Comparison of ENCODE assay signal across 1 fruit fly cellular context in genomic region chr3R:28889427-28889736, dm6.
TF ChIP-seq lines count a peak whose summit lies in the region.

No protein-coding gene starts in this region.

TF ChIP-seq in whole organism, embryonic, 481 proteins besides CTCF, POLR2A, EP300 and RAD21 (continued from another document and continues in another):
- TF ChIP-seq Neu2 (GFP tag; optimal IDR thresholded peaks at IDR 0.05; lab: Kevin White, UChicago; ENCODE audit: borderline replicate concordance) = no peak
- no peak for TF ChIP-seq Dad (GFP tag; optimal IDR thresholded peaks at IDR 0.05; lab: Kevin White, UChicago)
- no peak for TF ChIP-seq dan (GFP tag; IDR thresholded peaks at IDR 0.05; lab: Robert Waterston, UW)
- TF ChIP-seq CG8359 (GFP tag; optimal IDR thresholded peaks at IDR 0.05; lab: Kevin White, UChicago; ENCODE audit: borderline replicate concordance) = no peak
- TF ChIP-seq tap (tag; optimal IDR thresholded peaks at IDR 0.05; lab: Kevin White, UChicago) = no peak
- no peak for TF ChIP-seq Ssrp (tag; optimal IDR thresholded peaks at IDR 0.05; lab: Kevin White, UChicago)
- TF ChIP-seq Drgx (GFP tag; IDR thresholded peaks at IDR 0.05; lab: Robert Waterston, UW) = 0 out of 2 replicates have a peak, but pooled peaks have one; percentile 17
- no peak for TF ChIP-seq CHES-1-like (GFP tag; optimal IDR thresholded peaks at IDR 0.05; lab: Kevin White, UChicago)
- no peak for TF ChIP-seq fd64A (GFP tag; optimal IDR thresholded peaks at IDR 0.05; lab: Kevin White, UChicago)
- no peak for TF ChIP-seq mirr (GFP tag; optimal IDR thresholded peaks at IDR 0.05; lab: Kevin White, UChicago)
- TF ChIP-seq org-1 (GFP tag; optimal IDR thresholded peaks at IDR 0.05; lab: Kevin White, UChicago) = no peak
- TF ChIP-seq CG10366 (GFP tag; IDR thresholded peaks at IDR 0.05; lab: Robert Waterston, UW) = no peak
- TF ChIP-seq vfl (GFP tag; optimal IDR thresholded peaks at IDR 0.05; lab: Kevin White, UChicago) = no peak
- TF ChIP-seq CG9797 (GFP tag; optimal IDR thresholded peaks at IDR 0.05; lab: Kevin White, UChicago) = no peak
- TF ChIP-seq CG15514 (GFP tag; optimal IDR thresholded peaks at IDR 0.05; lab: Kevin White, UChicago) = no peak
- no peak for TF ChIP-seq CG32772 (GFP tag; IDR thresholded peaks at IDR 0.05; lab: Robert Waterston, UW)
- no peak for TF ChIP-seq dysf (GFP tag; IDR thresholded peaks at IDR 0.05; lab: Robert Waterston, UW)
- no peak for TF ChIP-seq zfh2 (GFP tag; optimal IDR thresholded peaks at IDR 0.05; lab: Kevin White, UChicago)
- TF ChIP-seq Nf-YC (tag; optimal IDR thresholded peaks at IDR 0.05; lab: Kevin White, UChicago) = no peak
- TF ChIP-seq CG12104 (GFP tag; optimal IDR thresholded peaks at IDR 0.05; lab: Kevin White, UChicago) = no peak
- TF ChIP-seq nmo (GFP tag; optimal IDR thresholded peaks at IDR 0.05; lab: Kevin White, UChicago) = no peak
- no peak for TF ChIP-seq Rfx (GFP tag; IDR thresholded peaks at IDR 0.05; lab: Robert Waterston, UW)
- TF ChIP-seq ssp (GFP tag; IDR thresholded peaks at IDR 0.05; lab: Robert Waterston, UW) = no peak
- no peak for TF ChIP-seq sob (GFP tag; IDR thresholded peaks at IDR 0.05; lab: Robert Waterston, UW)
- no peak for TF ChIP-seq CG17186 (GFP tag; optimal IDR thresholded peaks at IDR 0.05; lab: Kevin White, UChicago)
- no peak for TF ChIP-seq sna (GFP tag; IDR thresholded peaks at IDR 0.05; lab: Robert Waterston, UW; ENCODE audit: partially characterized antibody)
- TF ChIP-seq CG7928 (GFP tag; optimal IDR thresholded peaks at IDR 0.05; lab: Kevin White, UChicago) = no peak
- TF ChIP-seq CG8290 (GFP tag; optimal IDR thresholded peaks at IDR 0.05; lab: Kevin White, UChicago) = no peak
- TF ChIP-seq CG8290 (tag; optimal IDR thresholded peaks at IDR 0.05; lab: Kevin White, UChicago) = peak in 1 of 2 experiments; percentile 41
- TF ChIP-seq CG10565 (GFP tag; optimal IDR thresholded peaks at IDR 0.05; lab: Kevin White, UChicago) = no peak
- TF ChIP-seq CG6254 (GFP tag; optimal IDR thresholded peaks at IDR 0.05; lab: Kevin White, UChicago) = no peak
- TF ChIP-seq corto (GFP tag; optimal IDR thresholded peaks at IDR 0.05; lab: Kevin White, UChicago) = no peak
- peak; percentile 27; the same call in 1 of the 2 replicates for TF ChIP-seq MBD-R2 (GFP tag; IDR thresholded peaks at IDR 0.05; lab: Robert Waterston, UW)
- no peak for TF ChIP-seq CG7963 (GFP tag; IDR thresholded peaks at IDR 0.05; lab: Robert Waterston, UW; ENCODE audit: partially characterized antibody)
- no peak for TF ChIP-seq CG9609 (GFP tag; optimal IDR thresholded peaks at IDR 0.05; lab: Kevin White, UChicago)
- TF ChIP-seq E2f2 (GFP tag; IDR thresholded peaks at IDR 0.05; lab: Robert Waterston, UW) = no peak
- no peak for TF ChIP-seq D19B (GFP tag; optimal IDR thresholded peaks at IDR 0.05; lab: Kevin White, UChicago)
- no peak for TF ChIP-seq CG12071 (GFP tag; optimal IDR thresholded peaks at IDR 0.05; lab: Kevin White, UChicago)
- TF ChIP-seq CG34224 (GFP tag; IDR thresholded peaks at IDR 0.05; lab: Robert Waterston, UW; ENCODE audit: partially characterized antibody) = peak; percentile 18; the same call in 1 of the 3 replicates
- peak; percentile 37 for TF ChIP-seq Med (GFP tag; lab: Kevin White, UChicago)
- TF ChIP-seq CG18262 (tag; optimal IDR thresholded peaks at IDR 0.05; lab: Kevin White, UChicago) = no peak
- no peak for TF ChIP-seq Six4 (GFP tag; optimal IDR thresholded peaks at IDR 0.05; lab: Kevin White, UChicago)
- no peak for TF ChIP-seq CG5953 (GFP tag; IDR thresholded peaks at IDR 0.05; lab: Robert Waterston, UW)
- no peak for TF ChIP-seq CG31388 (GFP tag; optimal IDR thresholded peaks at IDR 0.05; lab: Kevin White, UChicago)
- TF ChIP-seq HLHmδ (GFP tag; optimal IDR thresholded peaks at IDR 0.05; lab: Kevin White, UChicago) = peak; percentile 75
- TF ChIP-seq CG1647 (GFP tag; optimal IDR thresholded peaks at IDR 0.05; lab: Kevin White, UChicago) = no peak
- no peak for TF ChIP-seq Xrp1 (GFP tag; IDR thresholded peaks at IDR 0.05; lab: Robert Waterston, UW)
- TF ChIP-seq Hr39 (optimal IDR thresholded peaks at IDR 0.05; lab: Kevin White, UChicago) = no peak
- TF ChIP-seq CG4282 (GFP tag; optimal IDR thresholded peaks at IDR 0.05; lab: Kevin White, UChicago) = no peak
- no peak for TF ChIP-seq odd (GFP tag; optimal IDR thresholded peaks at IDR 0.05; lab: Kevin White, UChicago)
- TF ChIP-seq ATbp (GFP tag; optimal IDR thresholded peaks at IDR 0.05; lab: Kevin White, UChicago) = no peak
- TF ChIP-seq Sry-β (GFP tag; optimal IDR thresholded peaks at IDR 0.05; lab: Kevin White, UChicago) = no peak
- TF ChIP-seq TFAM (GFP tag; optimal IDR thresholded peaks at IDR 0.05; lab: Kevin White, UChicago) = no peak
- no peak for TF ChIP-seq disco-r (GFP tag; optimal IDR thresholded peaks at IDR 0.05; lab: Kevin White, UChicago)
- no peak for TF ChIP-seq CG2875 (GFP tag; optimal IDR thresholded peaks at IDR 0.05; lab: Kevin White, UChicago)
- TF ChIP-seq nom (GFP tag; optimal IDR thresholded peaks at IDR 0.05; lab: Kevin White, UChicago) = peak; percentile 5
- TF ChIP-seq cg (GFP tag; optimal IDR thresholded peaks at IDR 0.05; lab: Kevin White, UChicago) = peak; percentile 98
- peak; percentile 30 for TF ChIP-seq CG5180 (GFP tag; optimal IDR thresholded peaks at IDR 0.05; lab: Kevin White, UChicago)
- TF ChIP-seq bowl (GFP tag; IDR thresholded peaks at IDR 0.05; lab: Robert Waterston, UW) = no peak
- TF ChIP-seq danr (GFP tag; IDR thresholded peaks at IDR 0.05; lab: Robert Waterston, UW) = no peak
- TF ChIP-seq Fer3 (tag; optimal IDR thresholded peaks at IDR 0.05; lab: Kevin White, UChicago) = no peak
- TF ChIP-seq CG4360 (GFP tag; IDR thresholded peaks at IDR 0.05; lab: Robert Waterston, UW) = peak; percentile 5; the same call in 1 of the 2 replicates
- no peak for TF ChIP-seq CG2116 (GFP tag; optimal IDR thresholded peaks at IDR 0.05; lab: Kevin White, UChicago)
- TF ChIP-seq dm (GFP tag; optimal IDR thresholded peaks at IDR 0.05; lab: Kevin White, UChicago) = no peak
- no peak for TF ChIP-seq HLH3B (GFP tag; IDR thresholded peaks at IDR 0.05; lab: Robert Waterston, UW)
- TF ChIP-seq CG7839 (tag; optimal IDR thresholded peaks at IDR 0.05; lab: Kevin White, UChicago) = no peak
- TF ChIP-seq ewg (GFP tag; optimal IDR thresholded peaks at IDR 0.05; lab: Kevin White, UChicago) = no peak
- no peak for TF ChIP-seq fd96Cb (tag; optimal IDR thresholded peaks at IDR 0.05; lab: Kevin White, UChicago)
- no peak for TF ChIP-seq Hey (tag; optimal IDR thresholded peaks at IDR 0.05; lab: Kevin White, UChicago)
- no peak for TF ChIP-seq CG7745 (tag; optimal IDR thresholded peaks at IDR 0.05; lab: Kevin White, UChicago)
- peak in 1 of 3 experiments; percentile 78 for TF ChIP-seq Stat92E (GFP tag; optimal IDR thresholded peaks at IDR 0.05; lab: Kevin White, UChicago)
- no peak for TF ChIP-seq CG10959 (GFP tag; IDR thresholded peaks at IDR 0.05; lab: Robert Waterston, UW)
- no peak for TF ChIP-seq CG18011 (GFP tag; optimal IDR thresholded peaks at IDR 0.05; lab: Kevin White, UChicago)
- TF ChIP-seq yki (optimal IDR thresholded peaks at IDR 0.05; lab: Kevin White, UChicago) = no peak
- TF ChIP-seq CG2712 (tag; optimal IDR thresholded peaks at IDR 0.05; lab: Kevin White, UChicago) = no peak
- TF ChIP-seq pb (GFP tag; optimal IDR thresholded peaks at IDR 0.05; lab: Kevin White, UChicago) = no peak
- TF ChIP-seq CG12299 (tag; optimal IDR thresholded peaks at IDR 0.05; lab: Kevin White, UChicago) = no peak
- no peak for TF ChIP-seq sisA (GFP tag; IDR thresholded peaks at IDR 0.05; lab: Robert Waterston, UW)
- no peak for TF ChIP-seq CG30020 (tag; optimal IDR thresholded peaks at IDR 0.05; lab: Kevin White, UChicago)
- no peak for TF ChIP-seq CG2120 (GFP tag; optimal IDR thresholded peaks at IDR 0.05; lab: Kevin White, UChicago)
- no peak for TF ChIP-seq zen (tag; optimal IDR thresholded peaks at IDR 0.05; lab: Kevin White, UChicago)
- no peak for TF ChIP-seq dmrt11E (tag; optimal IDR thresholded peaks at IDR 0.05; lab: Kevin White, UChicago)
- no peak for TF ChIP-seq klu (GFP tag; IDR thresholded peaks at IDR 0.05; lab: Robert Waterston, UW)
- no peak for TF ChIP-seq CG18764 (GFP tag; optimal IDR thresholded peaks at IDR 0.05; lab: Kevin White, UChicago)
- no peak for TF ChIP-seq hth (optimal IDR thresholded peaks at IDR 0.05; lab: Kevin White, UChicago)
- TF ChIP-seq Jarid2 (GFP tag; optimal IDR thresholded peaks at IDR 0.05; lab: Kevin White, UChicago) = no peak
- no peak for TF ChIP-seq vnd (GFP tag; IDR thresholded peaks at IDR 0.05; lab: Robert Waterston, UW; ENCODE audit: partially characterized antibody)
- no peak for TF ChIP-seq CG14667 (GFP tag; IDR thresholded peaks at IDR 0.05; lab: Robert Waterston, UW)
- TF ChIP-seq MESR4 (GFP tag; optimal IDR thresholded peaks at IDR 0.05; lab: Kevin White, UChicago) = peak; percentile 52
- TF ChIP-seq chn (GFP tag; optimal IDR thresholded peaks at IDR 0.05; lab: Kevin White, UChicago) = peak; percentile 16
- TF ChIP-seq CG13624 (GFP tag; optimal IDR thresholded peaks at IDR 0.05; lab: Kevin White, UChicago) = no peak
- TF ChIP-seq Bdp1 (GFP tag; optimal IDR thresholded peaks at IDR 0.05; lab: Kevin White, UChicago) = no peak
- no peak for TF ChIP-seq CG3407 (GFP tag; optimal IDR thresholded peaks at IDR 0.05; lab: Kevin White, UChicago)
- peak; percentile 17 for TF ChIP-seq Adf1 (GFP tag; IDR thresholded peaks at IDR 0.05; lab: Robert Waterston, UW)
- TF ChIP-seq CG15479 (GFP tag; optimal IDR thresholded peaks at IDR 0.05; lab: Kevin White, UChicago) = no peak
- no peak for TF ChIP-seq CG15269 (tag; optimal IDR thresholded peaks at IDR 0.05; lab: Kevin White, UChicago)
- no peak for TF ChIP-seq CG16813 (GFP tag; IDR thresholded peaks at IDR 0.05; lab: Robert Waterston, UW; ENCODE audit: partially characterized antibody)
- TF ChIP-seq CG17568 (GFP tag; optimal IDR thresholded peaks at IDR 0.05; lab: Kevin White, UChicago) = no peak
- TF ChIP-seq ap (GFP tag; IDR thresholded peaks at IDR 0.05; lab: Robert Waterston, UW) = no peak
- TF ChIP-seq CoRest (tag; optimal IDR thresholded peaks at IDR 0.05; lab: Kevin White, UChicago) = no peak
- TF ChIP-seq Atf-2 (GFP tag; optimal IDR thresholded peaks at IDR 0.05; lab: Kevin White, UChicago) = no peak
- no peak for TF ChIP-seq gt (GFP tag; IDR thresholded peaks at IDR 0.05; lab: Robert Waterston, UW)
- TF ChIP-seq CG12659 (GFP tag; optimal IDR thresholded peaks at IDR 0.05; lab: Kevin White, UChicago) = no peak
- 0 out of 3 replicates have a peak, but pooled peaks have one; percentile 9 for TF ChIP-seq z (GFP tag; IDR thresholded peaks at IDR 0.05; lab: Robert Waterston, UW)
- no peak for TF ChIP-seq zen2 (GFP tag; IDR thresholded peaks at IDR 0.05; lab: Robert Waterston, UW; ENCODE audit: partially characterized antibody)
- TF ChIP-seq CG1024 (GFP tag; IDR thresholded peaks at IDR 0.05; lab: Robert Waterston, UW) = no peak
- no peak for TF ChIP-seq CG4820 (GFP tag; optimal IDR thresholded peaks at IDR 0.05; lab: Kevin White, UChicago)
- no peak for TF ChIP-seq fd102C (GFP tag; optimal IDR thresholded peaks at IDR 0.05; lab: Kevin White, UChicago)
- TF ChIP-seq crp (GFP tag; optimal IDR thresholded peaks at IDR 0.05; lab: Kevin White, UChicago) = peak in 1 of 2 experiments; percentile 13
- no peak for TF ChIP-seq abd-A (tag; optimal IDR thresholded peaks at IDR 0.05; lab: Kevin White, UChicago)
- no peak for TF ChIP-seq ham (GFP tag; IDR thresholded peaks at IDR 0.05; lab: Robert Waterston, UW)
- no peak for TF ChIP-seq Deaf1 (tag; optimal IDR thresholded peaks at IDR 0.05; lab: Kevin White, UChicago)
- TF ChIP-seq CG15011 (GFP tag; optimal IDR thresholded peaks at IDR 0.05; lab: Kevin White, UChicago) = no peak
- TF ChIP-seq Mrtf (GFP tag; IDR thresholded peaks at IDR 0.05; lab: Robert Waterston, UW) = no peak
- no peak for TF ChIP-seq ERR (GFP tag; optimal IDR thresholded peaks at IDR 0.05; lab: Kevin White, UChicago)
- no peak for TF ChIP-seq CG9215 (GFP tag; IDR thresholded peaks at IDR 0.05; lab: Robert Waterston, UW)
- no peak for TF ChIP-seq ttk (GFP tag; IDR thresholded peaks at IDR 0.05; lab: Robert Waterston, UW)
- TF ChIP-seq slbo (GFP tag; IDR thresholded peaks at IDR 0.05; lab: Robert Waterston, UW) = no peak
- TF ChIP-seq CG16863 (GFP tag; optimal IDR thresholded peaks at IDR 0.05; lab: Kevin White, UChicago) = no peak
- no peak for TF ChIP-seq CG14014 (GFP tag; IDR thresholded peaks at IDR 0.05; lab: Robert Waterston, UW)
- TF ChIP-seq C15 (GFP tag; IDR thresholded peaks at IDR 0.05; lab: Robert Waterston, UW) = no peak
- TF ChIP-seq CG11723 (GFP tag; optimal IDR thresholded peaks at IDR 0.05; lab: Kevin White, UChicago) = no peak
- no peak for TF ChIP-seq pfk (GFP tag; optimal IDR thresholded peaks at IDR 0.05; lab: Kevin White, UChicago)
- no peak for TF ChIP-seq fd3F (GFP tag; optimal IDR thresholded peaks at IDR 0.05; lab: Kevin White, UChicago)
- TF ChIP-seq CkIIα-i1 (GFP tag; IDR thresholded peaks at IDR 0.05; lab: Robert Waterston, UW) = no peak
- no peak for TF ChIP-seq insv (GFP tag; optimal IDR thresholded peaks at IDR 0.05; lab: Kevin White, UChicago)
- TF ChIP-seq pnt (GFP tag; optimal IDR thresholded peaks at IDR 0.05; lab: Kevin White, UChicago) = no peak
- TF ChIP-seq CG11456 (GFP tag; IDR thresholded peaks at IDR 0.05; lab: Robert Waterston, UW) = no peak
- TF ChIP-seq Fer2 (tag; optimal IDR thresholded peaks at IDR 0.05; lab: Kevin White, UChicago) = no peak
- TF ChIP-seq dmrt99B (tag; optimal IDR thresholded peaks at IDR 0.05; lab: Kevin White, UChicago) = no peak
- TF ChIP-seq Chrac-16 (GFP tag; optimal IDR thresholded peaks at IDR 0.05; lab: Kevin White, UChicago) = no peak
- TF ChIP-seq shn (GFP tag; optimal IDR thresholded peaks at IDR 0.05; lab: Kevin White, UChicago) = no peak
- no peak for TF ChIP-seq CG3163 (GFP tag; optimal IDR thresholded peaks at IDR 0.05; lab: Kevin White, UChicago)
- no peak for TF ChIP-seq Optix (GFP tag; IDR thresholded peaks at IDR 0.05; lab: Robert Waterston, UW)
- TF ChIP-seq CG8281 (tag; optimal IDR thresholded peaks at IDR 0.05; lab: Kevin White, UChicago) = no peak
- TF ChIP-seq Myb (GFP tag; optimal IDR thresholded peaks at IDR 0.05; lab: Kevin White, UChicago) = no peak
- peak; percentile 54; the same call in 1 of the 2 replicates for TF ChIP-seq crol (GFP tag; IDR thresholded peaks at IDR 0.05; lab: Robert Waterston, UW)
- no peak for TF ChIP-seq ash1 (GFP tag; optimal IDR thresholded peaks at IDR 0.05; lab: Kevin White, UChicago)
- no peak for TF ChIP-seq tll (GFP tag; optimal IDR thresholded peaks at IDR 0.05; lab: Kevin White, UChicago)
- TF ChIP-seq dpn (GFP tag; optimal IDR thresholded peaks at IDR 0.05; lab: Kevin White, UChicago) = no peak
